Fruit fly (Drosophila melanogaster) whole organism, pupa: Measurements from ENCODE around the gene CG34148.

Experiments used
- CG12605 ChIP-seq: fragments of 200-800 bp; sonication (Bioruptor generic); IDR thresholded peaks from 2 replicates; pipeline ENCODE4 v1.3.6; 2022; ENCODE audit warnings: missing biosample characterization, missing genetic modification characterization
- CG14655 ChIP-seq: fragments of 200-800 bp; sonication (Bioruptor generic); optimal IDR thresholded peaks from 3 replicates; lab custom pipeline; 2017; ENCODE audit warnings: mild to moderate bottlenecking, missing biosample characterization, missing genetic modification reagents, missing genetic modification characterization
- CG15710 ChIP-seq: fragments of 200-800 bp; sonication (Bioruptor generic); optimal IDR thresholded peaks from 2 replicates; lab custom pipeline; 2018; ENCODE audit warnings: missing biosample characterization, mild to moderate bottlenecking, missing genetic modification characterization, moderate library complexity
- CG17806 ChIP-seq: fragments of 200-800 bp; sonication (Bioruptor generic); optimal IDR thresholded peaks from 2 replicates; lab custom pipeline; 2018; ENCODE audit warnings: missing biosample characterization, mild to moderate bottlenecking, missing genetic modification characterization, moderate library complexity
- CG32121 ChIP-seq: fragments of 200-800 bp; sonication (Bioruptor generic); IDR thresholded peaks from 2 replicates; pipeline ENCODE4 v1.3.6; 2022; ENCODE audit warnings: missing biosample characterization, missing genetic modification characterization
- CG34367 ChIP-seq: fragments of 200-800 bp; sonication (Bioruptor generic); optimal IDR thresholded peaks from 2 replicates; lab custom pipeline; 2018; ENCODE audit warnings: missing biosample characterization, mild to moderate bottlenecking, missing genetic modification characterization
- CG8159 ChIP-seq: fragments of 200-800 bp; sonication (Bioruptor generic); optimal IDR thresholded peaks from 3 replicates; lab custom pipeline; 2018; ENCODE audit warnings: missing biosample characterization, mild to moderate bottlenecking, missing genetic modification characterization, moderate library complexity
- CG9948 ChIP-seq: fragments of 200-800 bp; sonication (Bioruptor generic); optimal IDR thresholded peaks from 2 replicates; lab custom pipeline; 2018; ENCODE audit warnings: missing biosample characterization, mild to moderate bottlenecking, missing genetic modification characterization, moderate library complexity
- EcR ChIP-seq: fragments of 200-800 bp; sonication (Bioruptor generic); optimal IDR thresholded peaks from 3 replicates; lab custom pipeline; 2019; ENCODE audit warnings: missing biosample characterization, missing genetic modification characterization, mild to moderate bottlenecking, moderate library complexity, missing genetic modification reagents
- Pif1A ChIP-seq: fragments of 200-800 bp; sonication (Bioruptor generic); optimal IDR thresholded peaks from 3 replicates; lab custom pipeline; 2016; ENCODE audit warnings: missing biosample characterization, missing genetic modification characterization
- Snoo ChIP-seq: fragments of 200-800 bp; sonication (Bioruptor generic); optimal IDR thresholded peaks from 3 replicates; lab custom pipeline; 2017; ENCODE audit warnings: missing biosample characterization, mild to moderate bottlenecking, missing genetic modification characterization, inconsistent platforms
- fd96Ca ChIP-seq: fragments of 200-800 bp; sonication (Bioruptor generic); IDR thresholded peaks from 3 replicates; pipeline ENCODE4 v1.3.6; 2022; ENCODE audit warnings: missing biosample characterization, missing genetic modification characterization
- gl ChIP-seq: fragments of 200-800 bp; sonication (Bioruptor generic); optimal IDR thresholded peaks from 2 replicates; lab custom pipeline; 2018; ENCODE audit warnings: missing biosample characterization, mild to moderate bottlenecking, missing genetic modification characterization
- rn ChIP-seq: fragments of 200-800 bp; sonication (Bioruptor generic); IDR thresholded peaks from 2 replicates; pipeline ENCODE4 v1.3.6; 2022; ENCODE audit warnings: missing biosample characterization, missing genetic modification characterization

DNA sequence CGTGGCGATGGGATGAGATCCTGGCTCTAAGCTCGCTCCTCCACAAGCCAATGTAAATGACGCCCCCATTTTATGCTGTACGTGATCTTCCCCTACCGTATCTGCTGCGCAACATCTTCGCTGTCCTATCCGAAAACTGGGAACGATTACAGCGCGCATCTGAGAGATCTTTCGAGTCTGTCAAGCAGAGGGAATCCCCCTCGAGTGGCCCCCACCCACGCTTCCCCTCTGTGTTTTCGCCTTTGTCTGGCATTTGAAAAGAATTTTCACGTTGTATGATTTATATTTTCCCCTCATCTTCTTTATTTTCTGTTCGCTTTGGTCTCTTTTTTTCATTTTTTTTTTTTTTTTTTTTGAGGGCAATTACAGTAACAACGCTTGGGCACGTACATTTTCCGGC, 31.0 kb downstream of the CG34148 start:
- TF ChIP-seq Pif1A (GFP tag; lab: Kevin White, UChicago) (no peak), CG17806 (tag; lab: Kevin White, UChicago) (no peak), fd96Ca (GFP tag; lab: Robert Waterston, UW) (no peak), gl (tag; lab: Kevin White, UChicago) (no peak), CG15710 (tag; lab: Kevin White, UChicago) (no peak), CG8159 (tag; lab: Kevin White, UChicago) (no peak), CG9948 (tag; lab: Kevin White, UChicago) (no peak), CG32121 (GFP tag; lab: Robert Waterston, UW) (no peak), Snoo (tag; lab: Kevin White, UChicago) (no peak), CG34367 (tag; lab: Kevin White, UChicago) (no peak), CG12605 (no peak), rn (GFP tag; lab: Robert Waterston, UW) (no peak), EcR (GFP tag; lab: Kevin White, UChicago) (no peak), CG14655 (GFP tag; lab: Kevin White, UChicago) (no peak)
